Fruit fly (Drosophila melanogaster): Measurements from ENCODE around the gene CG15646.

Gene CG15646

DNA sequence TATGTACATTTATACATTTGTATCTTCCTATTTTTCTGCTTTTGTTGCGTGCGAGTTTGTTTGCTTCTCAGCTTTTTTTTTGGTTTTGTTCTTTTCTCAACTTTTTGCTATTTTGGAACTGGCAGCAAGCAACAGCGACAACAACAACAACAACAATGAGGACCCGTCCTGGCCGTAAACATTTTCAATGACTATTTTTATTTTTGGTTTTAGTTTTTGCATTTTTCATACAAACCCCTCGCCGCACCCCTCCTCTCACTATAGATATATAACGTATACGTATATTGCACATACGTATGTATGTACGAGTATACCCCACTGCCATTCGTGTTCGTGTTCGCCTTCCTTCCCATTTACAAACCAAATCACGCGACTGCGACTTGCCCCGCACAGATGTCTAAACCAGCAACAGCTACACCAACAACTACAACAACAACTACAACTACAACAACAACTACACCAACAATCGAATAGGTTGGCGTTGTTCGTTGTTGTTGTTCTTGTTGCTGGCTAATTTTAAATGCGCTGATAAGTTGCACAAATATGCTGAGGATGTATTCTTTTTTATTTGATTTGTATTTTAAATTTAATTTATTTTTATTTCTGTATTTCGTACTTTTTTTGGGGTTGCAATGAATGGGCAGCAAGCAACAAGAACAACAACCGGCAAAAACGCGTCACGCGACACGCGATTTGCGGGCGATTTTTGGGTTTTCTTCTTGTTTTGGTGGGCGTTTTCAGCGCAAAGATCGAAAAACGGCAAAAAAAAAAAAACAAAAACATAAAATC lies 50.2 kb downstream of the CG15646 start:
- TF ChIP-seq CG12605 (GFP tag; IDR thresholded peaks at IDR 0.05) = peak; percentile 75; the same call in 1 of the 2 replicates
- peak; percentile 44 for TF ChIP-seq Ets98B (GFP tag; IDR thresholded peaks at IDR 0.05)
- peak; percentile 78 for TF ChIP-seq fd96Ca (GFP tag; IDR thresholded peaks at IDR 0.05)
- peak; percentile 67 for TF ChIP-seq CG14655 (GFP tag; optimal IDR thresholded peaks at IDR 0.05)
- TF ChIP-seq rn (GFP tag; IDR thresholded peaks at IDR 0.05) = no peak
- peak; percentile 59 for TF ChIP-seq gl (tag; optimal IDR thresholded peaks at IDR 0.05)
- no peak for TF ChIP-seq D1 (tag; optimal IDR thresholded peaks at IDR 0.05)
- TF ChIP-seq CG15710 (tag; optimal IDR thresholded peaks at IDR 0.05) = peak; percentile 35
- TF ChIP-seq Pif1A (GFP tag; optimal IDR thresholded peaks at IDR 0.05) = peak; percentile 4
- TF ChIP-seq Snoo (tag; optimal IDR thresholded peaks at IDR 0.05) = no peak
- TF ChIP-seq CG9948 (tag; optimal IDR thresholded peaks at IDR 0.05) = no peak
- peak; percentile 57 for TF ChIP-seq CG13204 (GFP tag; optimal IDR thresholded peaks at IDR 0.05)
- TF ChIP-seq CG17806 (tag; optimal IDR thresholded peaks at IDR 0.05) = peak; percentile 6
- TF ChIP-seq Pif1B (GFP tag; optimal IDR thresholded peaks at IDR 0.05) = peak; percentile 3
- peak; percentile 76 for TF ChIP-seq CG4496 (GFP tag; IDR thresholded peaks at IDR 0.05)
- TF ChIP-seq CG8159 (tag; optimal IDR thresholded peaks at IDR 0.05) = peak; percentile 33
- TF ChIP-seq EcR (GFP tag; optimal IDR thresholded peaks at IDR 0.05) = no peak
- no peak for TF ChIP-seq CG10348 (GFP tag; IDR thresholded peaks at IDR 0.05)
- TF ChIP-seq CG32121 (GFP tag; IDR thresholded peaks at IDR 0.05) = peak; percentile 64
- TF ChIP-seq CG34367 (tag; optimal IDR thresholded peaks at IDR 0.05) = peak; percentile 34
- peak; percentile 52 for TF ChIP-seq CG8301 (tag; optimal IDR thresholded peaks at IDR 0.05)

DNA sequence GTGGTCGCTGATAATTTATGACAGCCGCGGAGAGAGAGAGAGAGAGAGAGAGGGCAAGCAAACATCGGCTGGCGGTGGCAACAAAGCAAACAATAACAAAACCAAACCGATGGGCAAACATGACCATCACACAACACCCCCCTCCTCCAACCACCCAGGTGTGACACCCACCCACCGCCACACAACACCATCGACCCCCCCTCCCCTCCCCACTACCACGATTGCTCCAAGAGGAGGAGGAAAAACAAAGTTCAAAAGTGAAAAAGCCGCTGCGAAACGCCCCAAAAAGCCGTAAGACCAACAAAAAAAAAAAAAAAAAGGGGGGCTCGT lies 51.2 kb downstream of the CG15646 start:
- TF ChIP-seq Ets98B (GFP tag; IDR thresholded peaks at IDR 0.05) (no peak), CG8159 (tag; optimal IDR thresholded peaks at IDR 0.05) (no peak), CG17806 (tag; optimal IDR thresholded peaks at IDR 0.05) (no peak), CG4496 (GFP tag; IDR thresholded peaks at IDR 0.05) (no peak), CG9948 (tag; optimal IDR thresholded peaks at IDR 0.05) (no peak), CG8301 (tag; optimal IDR thresholded peaks at IDR 0.05) (no peak), EcR (GFP tag; optimal IDR thresholded peaks at IDR 0.05) (no peak), CG12605 (GFP tag; IDR thresholded peaks at IDR 0.05) (no peak), D1 (tag; optimal IDR thresholded peaks at IDR 0.05) (no peak), gl (tag; optimal IDR thresholded peaks at IDR 0.05) (no peak), rn (GFP tag; IDR thresholded peaks at IDR 0.05) (no peak), CG10348 (GFP tag; IDR thresholded peaks at IDR 0.05) (no peak), CG34367 (tag; optimal IDR thresholded peaks at IDR 0.05) (no peak), CG15710 (tag; optimal IDR thresholded peaks at IDR 0.05) (no peak), CG14655 (GFP tag; optimal IDR thresholded peaks at IDR 0.05) (no peak), fd96Ca (GFP tag; IDR thresholded peaks at IDR 0.05) (no peak)

DNA sequence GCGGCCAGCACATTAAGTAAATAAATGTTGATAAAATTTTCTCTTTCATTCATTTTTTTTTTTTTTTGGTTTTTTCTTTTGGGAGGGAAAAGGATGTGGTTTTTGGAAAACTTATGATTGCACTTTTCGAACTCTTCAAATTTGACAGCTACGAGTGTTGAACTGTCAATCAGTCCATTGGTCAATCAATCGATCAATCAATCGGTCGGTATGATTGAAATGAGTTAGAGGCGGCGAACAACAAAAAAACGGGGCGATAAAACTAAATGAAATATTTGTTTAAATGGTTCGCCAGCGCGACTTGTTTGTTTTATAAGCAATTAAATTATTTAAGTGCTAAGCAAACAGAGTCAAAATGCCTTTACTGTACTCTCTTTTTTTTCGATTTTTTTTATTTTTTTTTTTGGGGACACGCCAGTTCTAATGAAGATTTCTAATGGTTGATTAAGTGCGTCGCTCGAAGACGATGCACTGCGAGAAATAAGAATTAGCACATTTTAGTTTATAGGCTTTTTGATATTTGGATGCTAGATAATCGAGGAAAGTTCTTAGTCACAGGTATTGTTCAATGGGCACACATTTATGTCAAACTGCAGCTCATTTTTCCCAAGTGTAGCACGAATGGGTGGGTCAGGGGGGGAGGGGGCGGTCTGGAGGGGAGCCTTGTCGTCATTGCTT lies 51.7 kb downstream of the CG15646 start:
- peak; percentile 40; the same call in 1 of the 2 replicates for TF ChIP-seq CG32121 (GFP tag; IDR thresholded peaks at IDR 0.05)
- peak; percentile 23 for TF ChIP-seq Snoo (tag; optimal IDR thresholded peaks at IDR 0.05)
- no peak for TF ChIP-seq CG9948 (tag; optimal IDR thresholded peaks at IDR 0.05)
- peak; percentile 49; the same call in 1 of the 2 replicates for TF ChIP-seq Ets98B (GFP tag; IDR thresholded peaks at IDR 0.05)
- TF ChIP-seq CG12605 (GFP tag; IDR thresholded peaks at IDR 0.05) = 0 out of 2 replicates have a peak, but pooled peaks have one; percentile 21
- TF ChIP-seq CG14655 (GFP tag; optimal IDR thresholded peaks at IDR 0.05) = peak; percentile 44
- peak; percentile 69; the same call in 2 of the 3 replicates for TF ChIP-seq CG4496 (GFP tag; IDR thresholded peaks at IDR 0.05)
- no peak for TF ChIP-seq D1 (tag; optimal IDR thresholded peaks at IDR 0.05)
- peak; percentile 67; the same call in 2 of the 3 replicates for TF ChIP-seq fd96Ca (GFP tag; IDR thresholded peaks at IDR 0.05)

DNA sequence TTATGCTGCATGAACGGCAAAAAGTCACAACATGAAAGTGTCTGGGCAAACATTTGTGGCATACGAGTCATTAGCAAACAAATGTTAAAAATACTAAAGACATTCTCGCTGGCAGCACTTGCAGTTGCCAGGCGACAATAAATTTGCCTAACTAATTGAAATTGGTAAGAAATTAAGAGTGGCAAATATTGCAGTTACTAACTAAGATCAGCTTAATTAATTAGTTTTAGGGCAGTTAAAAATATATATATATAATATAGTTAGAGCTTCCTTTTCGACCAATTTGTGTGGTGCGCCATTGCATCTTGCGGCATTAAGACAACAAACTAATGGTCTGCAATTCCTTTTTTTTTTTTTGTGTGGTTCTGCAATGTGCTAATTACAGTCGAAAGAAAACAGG lies 52.9 kb downstream of the CG15646 start:
- TF ChIP-seq Ets98B (GFP tag; IDR thresholded peaks at IDR 0.05) (peak; percentile 79), Pif1B (GFP tag; optimal IDR thresholded peaks at IDR 0.05) (peak; percentile 64), CG12605 (GFP tag; IDR thresholded peaks at IDR 0.05) (peak; percentile 81), Pif1A (GFP tag; optimal IDR thresholded peaks at IDR 0.05) (peak; percentile 65), rn (GFP tag; IDR thresholded peaks at IDR 0.05) (0 out of 2 replicates have a peak, but pooled peaks have one; percentile 52), CG4496 (GFP tag; IDR thresholded peaks at IDR 0.05) (peak; percentile 86), CG8159 (tag; optimal IDR thresholded peaks at IDR 0.05) (no peak), CG14655 (GFP tag; optimal IDR thresholded peaks at IDR 0.05) (peak; percentile 61), Snoo (tag; optimal IDR thresholded peaks at IDR 0.05) (no peak), D1 (tag; optimal IDR thresholded peaks at IDR 0.05) (no peak), CG10348 (GFP tag; IDR thresholded peaks at IDR 0.05) (no peak), gl (tag; optimal IDR thresholded peaks at IDR 0.05) (no peak), CG32121 (GFP tag; IDR thresholded peaks at IDR 0.05) (peak; percentile 84), CG15710 (tag; optimal IDR thresholded peaks at IDR 0.05) (peak; percentile 2), fd96Ca (GFP tag; IDR thresholded peaks at IDR 0.05) (peak; percentile 69; the same call in 2 of the 3 replicates), CG8301 (tag; optimal IDR thresholded peaks at IDR 0.05) (peak; percentile 59), CG17806 (tag; optimal IDR thresholded peaks at IDR 0.05) (peak; percentile 20), CG9948 (tag; optimal IDR thresholded peaks at IDR 0.05) (peak; percentile 20)
